Fruit fly (Drosophila melanogaster): ENCODE results near the gene v.

DNA sequence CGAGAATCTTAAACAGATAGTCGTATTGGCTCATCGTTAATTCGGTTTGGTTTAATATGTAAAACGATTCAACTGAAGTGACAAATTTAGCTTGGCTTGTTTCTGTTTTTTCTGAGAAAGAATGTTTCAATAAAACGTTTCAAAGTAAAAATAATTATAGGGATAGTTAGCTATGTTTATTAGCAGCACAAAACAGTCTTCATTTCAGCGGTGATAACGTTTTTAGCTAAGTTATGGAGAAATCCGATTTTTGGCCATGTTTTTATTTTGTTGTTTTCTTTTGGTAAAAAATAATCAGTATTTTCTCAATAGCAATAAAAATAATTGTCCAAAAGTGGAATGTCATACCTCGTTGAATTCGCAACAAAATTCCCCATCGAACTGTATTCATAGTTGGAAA, 28.6 kb downstream of the v start, which contains the start of gene Rab9Fb:
- TF ChIP-seq CG6276 (GFP tag; optimal IDR thresholded peaks at IDR 0.05), result no peak
- TF ChIP-seq Sox14 (GFP tag; optimal IDR thresholded peaks at IDR 0.05), result no peak
- TF ChIP-seq Hr39 (GFP tag; optimal IDR thresholded peaks at IDR 0.05), result no peak
- no peak for TF ChIP-seq CG10631 (GFP tag; optimal IDR thresholded peaks at IDR 0.05)
- no peak for TF ChIP-seq CG8119 (GFP tag; IDR thresholded peaks at IDR 0.05)
- TF ChIP-seq esn (GFP tag; optimal IDR thresholded peaks at IDR 0.05), result no peak
- TF ChIP-seq CG6854 (GFP tag; optimal IDR thresholded peaks at IDR 0.05), result no peak
- TF ChIP-seq Eip93F (GFP tag; optimal IDR thresholded peaks at IDR 0.05), result no peak
